Fruit fly (Drosophila melanogaster) whole organism, prepupa: ENCODE results near the gene CG7065.

ENCODE experiments used
- Blimp-1 ChIP-seq: fragments of 200-800 bp; sonication (Bioruptor generic); optimal IDR thresholded peaks from 3 replicates; lab custom pipeline; 2017; ENCODE audit warnings: missing biosample characterization, missing genetic modification characterization, mild to moderate bottlenecking, moderate library complexity, missing genetic modification reagents
- CG10631 ChIP-seq: fragments of 200-800 bp; sonication (Bioruptor generic); optimal IDR thresholded peaks from 2 replicates; lab custom pipeline; 2016; ENCODE audit warnings: missing biosample characterization, missing genetic modification characterization
- CG10669 ChIP-seq: fragments of 200-800 bp; sonication (Bioruptor generic); optimal IDR thresholded peaks from 3 replicates; lab custom pipeline; 2018; ENCODE audit warnings: missing biosample characterization, mild to moderate bottlenecking, missing genetic modification characterization, moderate library complexity
- CG11762 ChIP-seq: fragments of 200-800 bp; sonication (Bioruptor generic); optimal IDR thresholded peaks from 3 replicates; lab custom pipeline; 2016; ENCODE audit warnings: missing biosample characterization, missing genetic modification characterization; ENCODE audit not compliant: insufficient read depth
- CG11902 ChIP-seq: fragments of 200-800 bp; sonication (Bioruptor generic); optimal IDR thresholded peaks from 3 replicates; lab custom pipeline; 2016; ENCODE audit warnings: missing biosample characterization, missing genetic modification characterization
- CG15336 ChIP-seq: fragments of 200-800 bp; sonication (Bioruptor generic); IDR thresholded peaks from 2 replicates; pipeline ENCODE4 v1.3.6; 2022; ENCODE audit warnings: missing biosample characterization, missing genetic modification characterization
- CG1621 ChIP-seq: fragments of 200-800 bp; sonication (Bioruptor generic); optimal IDR thresholded peaks from 3 replicates; lab custom pipeline; 2018; ENCODE audit warnings: missing biosample characterization, mild to moderate bottlenecking, missing genetic modification characterization
- CG3032 ChIP-seq: fragments of 200-800 bp; optimal IDR thresholded peaks from 2 replicates; lab custom pipeline; 2019; ENCODE audit warnings: missing biosample characterization, mild to moderate bottlenecking, missing genetic modification characterization, moderate library complexity
- CG32006 ChIP-seq: fragments of 200-800 bp; sonication (Bioruptor generic); optimal IDR thresholded peaks from 3 replicates; lab custom pipeline; 2017; ENCODE audit warnings: missing biosample characterization, mild to moderate bottlenecking, missing genetic modification characterization
- CG3919 ChIP-seq: fragments of 200-800 bp; sonication (Bioruptor generic); optimal IDR thresholded peaks from 3 replicates; lab custom pipeline; 2016; ENCODE audit warnings: missing biosample characterization, missing genetic modification characterization
- CG4318 ChIP-seq: fragments of 200-800 bp; sonication (Bioruptor generic); optimal IDR thresholded peaks from 3 replicates; lab custom pipeline; 2017; ENCODE audit warnings: missing biosample characterization, mild to moderate bottlenecking, missing genetic modification characterization
- CG6163 ChIP-seq: fragments of 200-800 bp; sonication (Bioruptor generic); IDR thresholded peaks from 3 replicates; pipeline ENCODE4 v1.3.6; 2022; ENCODE audit warnings: missing biosample characterization, missing genetic modification characterization
- CG6276 ChIP-seq: fragments of 200-800 bp; sonication (Bioruptor generic); optimal IDR thresholded peaks from 2 replicates; lab custom pipeline; 2017; ENCODE audit warnings: missing biosample characterization, mild to moderate bottlenecking, missing genetic modification characterization
- CG6792 ChIP-seq: fragments of 200-800 bp; sonication (Bioruptor generic); optimal IDR thresholded peaks from 3 replicates; lab custom pipeline; 2016; ENCODE audit warnings: missing biosample characterization, missing genetic modification characterization
- CG6808 ChIP-seq: fragments of 200-800 bp; sonication (Bioruptor generic); optimal IDR thresholded peaks from 3 replicates; lab custom pipeline; 2017; ENCODE audit warnings: missing biosample characterization, missing genetic modification characterization, mild to moderate bottlenecking, moderate library complexity, missing genetic modification reagents
- CG6854 ChIP-seq: fragments of 200-800 bp; sonication (Bioruptor generic); optimal IDR thresholded peaks from 2 replicates; lab custom pipeline; 2017; ENCODE audit warnings: missing biosample characterization, mild to moderate bottlenecking, missing genetic modification characterization
- CG8119 ChIP-seq: fragments of 200-800 bp; sonication (Bioruptor generic); IDR thresholded peaks from 3 replicates; pipeline ENCODE4 v1.3.6; 2022; ENCODE audit warnings: missing biosample characterization, missing genetic modification characterization
- Eip75B ChIP-seq: fragments of 200-800 bp; sonication (Bioruptor generic); optimal IDR thresholded peaks from 3 replicates; lab custom pipeline; 2016; ENCODE audit warnings: missing biosample characterization, missing genetic modification characterization
- Eip78C ChIP-seq: fragments of 200-800 bp; sonication (Bioruptor generic); peaks from one replicate; lab custom pipeline; 2016; ENCODE audit warnings: missing biosample characterization, missing genetic modification characterization
- Eip93F ChIP-seq: fragments of 200-800 bp; sonication (Bioruptor generic); optimal IDR thresholded peaks from 2 replicates; lab custom pipeline; 2016; ENCODE audit warnings: missing biosample characterization, mild to moderate bottlenecking, missing genetic modification characterization
- Ets96B ChIP-seq: fragments of 200-800 bp; optimal IDR thresholded peaks from 2 replicates; lab custom pipeline; 2019; ENCODE audit warnings: missing biosample characterization, mild to moderate bottlenecking, missing genetic modification characterization, moderate library complexity
- Lpt ChIP-seq: fragments of 200-800 bp; sonication (Bioruptor generic); optimal IDR thresholded peaks from 3 replicates; lab custom pipeline; 2016; ENCODE audit warnings: missing biosample characterization, missing genetic modification characterization
- Met ChIP-seq: fragments of 200-800 bp; sonication (Bioruptor generic); optimal IDR thresholded peaks from 3 replicates; lab custom pipeline; 2016; ENCODE audit warnings: missing biosample characterization, missing genetic modification characterization
- OdsH ChIP-seq: fragments of 200-800 bp; sonication (Bioruptor generic); optimal IDR thresholded peaks from 3 replicates; lab custom pipeline; 2016; ENCODE audit warnings: missing biosample characterization, missing genetic modification characterization
- Smox ChIP-seq: fragments of 200-800 bp; sonication (Bioruptor generic); optimal IDR thresholded peaks from 3 replicates; lab custom pipeline; 2016; ENCODE audit warnings: missing biosample characterization, missing genetic modification characterization
- Sox14 ChIP-seq: fragments of 200-800 bp; sonication (Bioruptor generic); optimal IDR thresholded peaks from 3 replicates; lab custom pipeline; 2016; ENCODE audit warnings: missing biosample characterization, missing genetic modification characterization
- Sox15 ChIP-seq: fragments of 200-800 bp; sonication (Bioruptor generic); optimal IDR thresholded peaks from 3 replicates; lab custom pipeline; 2016; ENCODE audit warnings: missing biosample characterization, missing genetic modification characterization
- achi ChIP-seq: fragments of 200-800 bp; sonication (Bioruptor generic); optimal IDR thresholded peaks from 3 replicates; lab custom pipeline; 2016; ENCODE audit warnings: missing biosample characterization, missing genetic modification characterization
- acj6 ChIP-seq: fragments of 200-800 bp; sonication (Bioruptor generic); optimal IDR thresholded peaks from 3 replicates; lab custom pipeline; 2016; ENCODE audit warnings: missing biosample characterization, missing genetic modification characterization
- dac ChIP-seq: fragments of 200-800 bp; sonication (Bioruptor generic); optimal IDR thresholded peaks from 2 replicates; lab custom pipeline; 2017; ENCODE audit warnings: missing biosample characterization, mild to moderate bottlenecking, missing genetic modification characterization
- dsx ChIP-seq: fragments of 200-800 bp; optimal IDR thresholded peaks from 3 replicates; lab custom pipeline; 2019; ENCODE audit warnings: missing biosample characterization, mild to moderate bottlenecking, missing genetic modification characterization, moderate library complexity; ENCODE audit not compliant: poor library complexity, severe bottlenecking
- eg ChIP-seq: fragments of 200-800 bp; sonication (Bioruptor generic); IDR thresholded peaks from 3 replicates; pipeline ENCODE4 v1.3.6; 2022; ENCODE audit warnings: missing biosample characterization, missing genetic modification characterization
- fd59A ChIP-seq: fragments of 200-800 bp; sonication (Bioruptor generic); optimal IDR thresholded peaks from 2 replicates; lab custom pipeline; 2017; ENCODE audit warnings: missing biosample characterization, mild to moderate bottlenecking, missing genetic modification characterization, missing genetic modification reagents
- fd85E ChIP-seq: fragments of 200-800 bp; sonication (Bioruptor generic); optimal IDR thresholded peaks from 3 replicates; lab custom pipeline; 2016; ENCODE audit warnings: missing biosample characterization, missing genetic modification characterization
- fkh ChIP-seq: fragments of 200-800 bp; sonication (Bioruptor generic); optimal IDR thresholded peaks from 3 replicates; lab custom pipeline; 2017; ENCODE audit warnings: missing biosample characterization, mild to moderate bottlenecking, missing genetic modification characterization, moderate library complexity
- net ChIP-seq: fragments of 200-800 bp; sonication (Bioruptor generic); optimal IDR thresholded peaks from 3 replicates; lab custom pipeline; 2016; ENCODE audit warnings: missing biosample characterization, missing genetic modification characterization
- pdm3 ChIP-seq: fragments of 200-800 bp; sonication (Bioruptor generic); optimal IDR thresholded peaks from 3 replicates; lab custom pipeline; 2016; ENCODE audit warnings: missing biosample characterization, missing genetic modification characterization
- salr ChIP-seq, 2 experiments: fragments of 200-800 bp; sonication (Bioruptor generic); optimal IDR thresholded peaks; 3 replicates each; lab custom pipeline; 2016 to 2018; ENCODE audit warnings: missing biosample characterization in 2 of 2, missing genetic modification characterization in 2 of 2, mild to moderate bottlenecking in 1 of 2
- spab ChIP-seq: fragments of 200-800 bp; sonication (Bioruptor generic); optimal IDR thresholded peaks from 2 replicates; lab custom pipeline; 2017; ENCODE audit warnings: missing biosample characterization, mild to moderate bottlenecking, missing genetic modification characterization, missing genetic modification reagents
- ss ChIP-seq, 2 experiments: fragments of 200-800 bp; sonication (Bioruptor generic); optimal IDR thresholded peaks; 2 replicates in 1 of 2; 3 replicates in 1 of 2; lab custom pipeline; 2017 to 2018; ENCODE audit warnings: mild to moderate bottlenecking in 2 of 2, missing biosample characterization in 2 of 2, missing genetic modification characterization in 2 of 2, moderate library complexity in 1 of 2
- svp ChIP-seq: fragments of 200-800 bp; sonication (Bioruptor generic); peaks from one replicate; lab custom pipeline; 2016; ENCODE audit warnings: missing biosample characterization, missing genetic modification characterization
- topi ChIP-seq: fragments of 200-800 bp; sonication (Bioruptor generic); optimal IDR thresholded peaks from 3 replicates; lab custom pipeline; 2016; ENCODE audit warnings: missing biosample characterization, missing genetic modification characterization
- vri ChIP-seq: fragments of 200-800 bp; sonication (Bioruptor generic); optimal IDR thresholded peaks from 3 replicates; lab custom pipeline; 2016; ENCODE audit warnings: missing biosample characterization, mild to moderate bottlenecking, missing genetic modification characterization

The CG7065 gene

dm6 chrX:9155134-9155533 is 12.8 kb downstream of the CG7065 start (continued):
- TF ChIP-seq CG6808 (GFP tag; lab: Kevin White, UChicago) = peak; percentile 83
- TF ChIP-seq Sox15 (GFP tag; lab: Kevin White, UChicago) = peak; percentile 12
- TF ChIP-seq salr (GFP tag; optimal IDR thresholded peaks at IDR 0.05; lab: Kevin White, UChicago) = peak in 1 of 2 experiments; percentile 68
- TF ChIP-seq CG1621 = peak; percentile 20
- no peak for TF ChIP-seq dac
- peak; percentile 92 for TF ChIP-seq svp
- TF ChIP-seq fd59A (GFP tag; lab: Kevin White, UChicago) = peak; percentile 13
- no peak for TF ChIP-seq CG4318
- peak; percentile 63 for TF ChIP-seq Eip75B (GFP tag; lab: Kevin White, UChicago)
- TF ChIP-seq Blimp-1 (GFP tag; lab: Kevin White, UChicago) = peak; percentile 22

- no peak for TF ChIP-seq fd85E (GFP tag; lab: Kevin White, UChicago)
- peak; percentile 64 for TF ChIP-seq CG6163
- TF ChIP-seq net = no peak
- TF ChIP-seq CG11762 (GFP tag; lab: Kevin White, UChicago) = peak; percentile 30
- TF ChIP-seq CG10631 (GFP tag; lab: Kevin White, UChicago) = peak; percentile 2
- peak; percentile 18 for TF ChIP-seq Smox (GFP tag; lab: Kevin White, UChicago)
- peak in 1 of 2 experiments; percentile 58 for TF ChIP-seq salr (GFP tag; optimal IDR thresholded peaks at IDR 0.05; lab: Kevin White, UChicago)
- peak; percentile 72 for TF ChIP-seq fkh (GFP tag; lab: Kevin White, UChicago)
- no peak for TF ChIP-seq CG6792 (GFP tag; lab: Kevin White, UChicago)
- peak; percentile 19 for TF ChIP-seq Sox14
- TF ChIP-seq CG11902 (GFP tag; lab: Kevin White, UChicago) = no peak
- no peak for TF ChIP-seq CG3919 (GFP tag; lab: Kevin White, UChicago)
- TF ChIP-seq CG32006 (GFP tag; lab: Kevin White, UChicago) = peak; percentile 28
- peak; percentile 43 for TF ChIP-seq dsx (GFP tag; lab: Kevin White, UChicago)
- TF ChIP-seq CG6808 (GFP tag; lab: Kevin White, UChicago) = peak; percentile 58
- TF ChIP-seq Eip93F = no peak
- peak; percentile 54; the same call in 1 of the 3 replicates for TF ChIP-seq eg (GFP tag; lab: Robert Waterston, UW)
- peak; percentile 41 for TF ChIP-seq spab (GFP tag; lab: Kevin White, UChicago)
- TF ChIP-seq Eip78C (GFP tag; lab: Kevin White, UChicago) = peak; percentile 44
- TF ChIP-seq OdsH (GFP tag; lab: Kevin White, UChicago) = peak; percentile 7
- TF ChIP-seq Ets96B (tag; lab: Kevin White, UChicago) = peak; percentile 63
- peak; percentile 95 for TF ChIP-seq vri (GFP tag; lab: Kevin White, UChicago)
- no peak for TF ChIP-seq Lpt (GFP tag; lab: Kevin White, UChicago)
- TF ChIP-seq achi (GFP tag; lab: Kevin White, UChicago) = peak; percentile 13
- TF ChIP-seq acj6 (GFP tag; lab: Kevin White, UChicago) = no peak
- TF ChIP-seq Met = no peak
- TF ChIP-seq ss (GFP tag; optimal IDR thresholded peaks at IDR 0.05; lab: Kevin White, UChicago) = peak; percentile 67 to 81
- TF ChIP-seq CG3032 (tag; lab: Kevin White, UChicago) = peak; percentile 18
- TF ChIP-seq CG1621 = peak; percentile 4
- TF ChIP-seq CG6276 (GFP tag; lab: Kevin White, UChicago) = peak; percentile 48
- TF ChIP-seq CG8119 = peak; percentile 51
- TF ChIP-seq topi (GFP tag; lab: Kevin White, UChicago) = peak; percentile 22
- no peak for TF ChIP-seq CG6854 (GFP tag; lab: Kevin White, UChicago)
- TF ChIP-seq pdm3 = peak; percentile 36
- TF ChIP-seq svp = peak; percentile 60
- TF ChIP-seq CG10669 (GFP tag; lab: Kevin White, UChicago) = peak; percentile 16
- TF ChIP-seq Eip75B (GFP tag; lab: Kevin White, UChicago) = peak; percentile 17
- TF ChIP-seq CG15336 (GFP tag; lab: Robert Waterston, UW) = no peak; the same call in 1 of the 2 replicates
- TF ChIP-seq CG4318 = no peak
- TF ChIP-seq, all 60 proteins: peak for 27
Measured at dm6 chrX:9155715-9156387, 13.6 kb downstream of the CG7065 start.
